Worm (Caenorhabditis elegans): ENCODE measurements around the gene F58B3.6.
A peak's percentile ranks its signal among the peaks of the same experiment; 100 is the strongest.

Gene F58B3.6

ce11 chrIV:11656144-11656780 is 19.8 kb downstream of the F58B3.6 start, which contains the start of gene ZK809.5:
Gene ZK809.5, plus strand, starts transcription at chrIV:11656730.
- no peak for TF ChIP-seq F10B5.3 (tag; optimal IDR thresholded peaks at IDR 0.05)
- TF ChIP-seq duxl-1 (tag; optimal IDR thresholded peaks at IDR 0.05; ENCODE audit: poor library complexity), result no peak
- no peak for TF ChIP-seq ces-1 (GFP tag; optimal IDR thresholded peaks at IDR 0.05)
- no peak for TF ChIP-seq zfp-2 (tag; optimal IDR thresholded peaks at IDR 0.05)
- no peak for TF ChIP-seq unc-62 (GFP tag; optimal IDR thresholded peaks at IDR 0.05 in 1 of 2)
- TF ChIP-seq unc-62 (tag; optimal IDR thresholded peaks at IDR 0.05), result no peak
- TF ChIP-seq nhr-28 (tag; optimal IDR thresholded peaks at IDR 0.05), result no peak
- TF ChIP-seq lin-29 (GFP tag; IDR thresholded peaks at IDR 0.05), result no peak
- no peak for TF ChIP-seq aly-2 (tag; optimal IDR thresholded peaks at IDR 0.05)
- no peak for TF ChIP-seq lin-1 (GFP tag; IDR thresholded peaks at IDR 0.05)
- TF ChIP-seq mxl-2 (GFP tag; conservative IDR thresholded peaks at IDR 0.05), result no peak
- TF ChIP-seq dmd-6 (GFP tag; IDR thresholded peaks at IDR 0.05), result no peak
- no peak for TF ChIP-seq ztf-7 (tag; optimal IDR thresholded peaks at IDR 0.05)
- TF ChIP-seq madf-9 (GFP tag; conservative IDR thresholded peaks at IDR 0.05), result no peak
- TF ChIP-seq pqm-1 (tag; optimal IDR thresholded peaks at IDR 0.05), result no peak
- peak; percentile 54 for TF ChIP-seq mes-2 (tag; optimal IDR thresholded peaks at IDR 0.05; ENCODE audit: poor library complexity, severe bottlenecking)
- no peak for TF ChIP-seq fkh-10 (GFP tag; optimal IDR thresholded peaks at IDR 0.05)
- peak; percentile 46 for TF ChIP-seq aha-1 (tag)
- TF ChIP-seq daf-12 (tag; optimal IDR thresholded peaks at IDR 0.05), result no peak
- no peak for TF ChIP-seq mep-1 (tag; optimal IDR thresholded peaks at IDR 0.05)
- TF ChIP-seq lsy-2 (tag; optimal IDR thresholded peaks at IDR 0.05), result peak in 1 of 2 experiments; percentile 20
- TF ChIP-seq snpc-1.2 (GFP tag; IDR thresholded peaks at IDR 0.05), result no peak

DNA sequence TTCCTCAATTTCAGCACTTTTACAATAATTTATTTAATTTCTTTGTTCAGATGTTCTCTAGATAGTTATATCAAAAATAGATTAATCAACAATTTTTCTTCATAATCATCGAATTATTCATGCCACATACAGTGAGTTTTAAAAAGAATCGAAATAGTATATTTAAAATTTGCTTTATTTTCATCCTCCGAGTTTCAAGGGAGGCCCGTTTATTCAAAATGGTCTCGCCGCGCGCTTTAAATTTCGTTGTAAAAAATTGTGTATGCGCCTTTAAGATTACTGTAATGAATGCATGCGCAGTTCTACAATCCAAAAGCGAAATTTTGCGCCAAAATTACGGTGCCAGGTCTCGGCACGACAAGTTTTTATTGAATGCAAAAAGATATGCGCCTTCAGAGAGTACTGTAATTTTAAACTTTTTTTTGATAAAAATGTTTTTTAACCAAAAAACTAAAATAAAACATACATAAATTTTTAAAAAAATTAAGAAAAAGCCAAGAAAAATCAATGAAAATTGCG is 23.4 kb downstream of the F58B3.6 start, which contains the start of gene ZK792.1:
TSS of gene ZK792.1 (plus strand) at position 51 of the 519 bp plus-strand sequence.
- TF ChIP-seq aha-1 (tag), result peak; percentile 49
- TF ChIP-seq arid-1 (GFP tag; conservative IDR thresholded peaks at IDR 0.05), result no peak

ce11 chrIV:11665010-11665409 is 28.6 kb downstream of the F58B3.6 start, which contains the start of gene ZK809.9:
Gene ZK809.9, plus strand, starts transcription at chrIV:11665310.
- TF ChIP-seq lin-38 (GFP tag; IDR thresholded peaks at IDR 0.05), result no peak
- TF ChIP-seq mxl-3 (GFP tag; optimal IDR thresholded peaks at IDR 0.05), result no peak
- TF ChIP-seq nhr-102 (tag; optimal IDR thresholded peaks at IDR 0.05), result no peak
- TF ChIP-seq F10B5.3 (tag; optimal IDR thresholded peaks at IDR 0.05), result no peak
- no peak for TF ChIP-seq T26A8.4 (GFP tag; IDR thresholded peaks at IDR 0.05)
- no peak for TF ChIP-seq tra-1 (GFP tag; IDR thresholded peaks at IDR 0.05)
- TF ChIP-seq nhr-25 (tag; optimal IDR thresholded peaks at IDR 0.05; ENCODE audit: borderline replicate concordance, insufficient read depth), result no peak
- TF ChIP-seq dmd-8 (GFP tag; IDR thresholded peaks at IDR 0.05), result no peak
- TF ChIP-seq lin-15B (tag; optimal IDR thresholded peaks at IDR 0.05), result no peak
- no peak for TF ChIP-seq nhr-41 (GFP tag; IDR thresholded peaks at IDR 0.05)
- no peak for TF ChIP-seq fos-1 (tag; optimal IDR thresholded peaks at IDR 0.05)

DNA sequence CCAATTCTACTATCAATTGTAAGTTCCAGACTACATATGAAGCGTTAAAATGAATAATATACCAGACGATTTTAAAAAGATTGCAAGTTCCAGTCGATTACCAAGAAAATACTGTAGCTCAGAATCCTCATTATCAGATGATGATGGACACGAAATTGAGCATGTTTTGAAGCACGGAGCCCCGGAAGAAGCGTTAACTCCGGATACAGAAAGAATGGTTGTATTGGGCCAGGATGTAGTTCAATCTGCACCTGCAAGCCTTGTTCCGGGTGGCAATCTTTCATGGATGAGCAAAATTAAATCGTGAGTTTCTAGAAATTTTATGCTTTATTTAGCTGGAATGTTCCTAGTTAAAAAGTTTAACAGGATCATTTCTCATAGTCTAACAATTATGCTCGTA is 31.6 kb downstream of the F58B3.6 start, which contains the start of gene atg-4.2:
TSS of gene atg-4.2 (plus strand) at position 24 of the 400 bp plus-strand sequence.
- TF ChIP-seq hlh-11 (tag; optimal IDR thresholded peaks at IDR 0.05) (no peak), unc-62 (GFP tag; optimal IDR thresholded peaks at IDR 0.05 in 1 of 2) (peak in 1 of 2 experiments; percentile 93), unc-62 (tag; optimal IDR thresholded peaks at IDR 0.05) (no peak)
